Worm (Caenorhabditis elegans): ENCODE results near the gene eif-3.K.

DNA sequence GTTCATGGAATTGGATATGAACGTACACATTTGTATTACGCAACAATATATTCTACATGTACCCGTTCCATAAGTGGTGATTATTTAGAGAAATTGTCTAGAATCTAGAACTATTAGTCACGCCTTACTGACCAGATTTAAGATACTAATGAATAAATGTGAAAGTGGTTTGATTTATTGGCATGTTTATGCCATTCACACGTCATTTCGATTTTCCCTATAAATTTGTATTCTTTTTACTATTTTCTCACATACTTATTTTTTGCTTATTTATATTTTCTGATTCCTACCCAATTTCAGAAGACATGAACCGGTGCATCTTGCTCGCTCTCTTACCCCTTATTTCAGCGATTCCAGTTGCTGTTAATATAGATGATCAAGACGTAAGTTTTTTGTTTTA, 34.5 kb downstream of the eif-3.K start, which contains the start of gene F15B9.8:
- TF ChIP-seq nhr-80 (tag; optimal IDR thresholded peaks at IDR 0.05) (no peak), unc-62 (GFP tag; optimal IDR thresholded peaks at IDR 0.05) (no peak), dpl-1 (GFP tag; optimal IDR thresholded peaks at IDR 0.05) (no peak), madf-6 (GFP tag; IDR thresholded peaks at IDR 0.05) (no peak), Y79H2A.3 (GFP tag; conservative IDR thresholded peaks at IDR 0.05) (no peak), ccch-3 (GFP tag; optimal IDR thresholded peaks at IDR 0.05) (no peak)

Data from whole organism, young adult.